Worm (Caenorhabditis elegans): ENCODE results near the gene ZC239.3.

- TF ChIP-seq unc-62 (GFP tag; optimal IDR thresholded peaks at IDR 0.05) = no peak
- no peak for TF ChIP-seq tlf-1 (GFP tag; optimal IDR thresholded peaks at IDR 0.05)
Observed at ce11 chrII:3208679-3209078, 7.2 kb upstream of the ZC239.3 start, which contains the start of gene sdz-35.

All from whole organism, young adult.